Fruit fly (Drosophila melanogaster): Measurements from ENCODE around the gene ed.

DNA sequence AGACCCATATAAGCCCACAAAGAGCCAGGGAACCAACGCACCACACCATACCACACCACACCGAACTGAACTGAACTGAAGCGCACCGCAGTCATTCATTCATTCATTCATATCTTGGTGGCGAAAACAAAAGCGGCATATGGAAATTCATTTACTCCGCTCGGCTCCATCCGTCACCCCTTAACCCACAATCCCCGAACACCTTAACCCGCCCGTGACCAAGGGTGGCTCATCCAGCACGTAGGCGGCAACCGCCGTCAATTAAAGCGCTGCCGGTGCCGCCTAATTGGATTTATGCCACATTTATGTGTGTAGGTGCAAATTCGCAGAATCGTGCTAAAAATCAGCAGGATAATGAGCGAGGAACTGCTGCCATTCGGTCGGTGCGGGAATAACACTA lies 85.5 kb downstream of the ed start:
- TF ChIP-seq CG8478 (optimal IDR thresholded peaks at IDR 0.05) = no peak
- TF ChIP-seq CTCF (optimal IDR thresholded peaks at IDR 0.05) = no peak
